Worm (Caenorhabditis elegans): Measurements from ENCODE around the gene ZK1320.11.

Gene ZK1320.11

ce11 chrII:9703601-9704000, 36.2 kb downstream of the ZK1320.11 start, which contains the start of gene mop-25.2:
Gene mop-25.2, minus strand, starts transcription at chrII:9703701.
- TF ChIP-seq ama-1 (optimal IDR thresholded peaks at IDR 0.05) (no peak), ama-1 (GFP tag; optimal IDR thresholded peaks at IDR 0.05) (peak in 1 of 2 experiments; percentile 10), F10E7.11 (tag; optimal IDR thresholded peaks at IDR 0.05) (no peak)

DNA sequence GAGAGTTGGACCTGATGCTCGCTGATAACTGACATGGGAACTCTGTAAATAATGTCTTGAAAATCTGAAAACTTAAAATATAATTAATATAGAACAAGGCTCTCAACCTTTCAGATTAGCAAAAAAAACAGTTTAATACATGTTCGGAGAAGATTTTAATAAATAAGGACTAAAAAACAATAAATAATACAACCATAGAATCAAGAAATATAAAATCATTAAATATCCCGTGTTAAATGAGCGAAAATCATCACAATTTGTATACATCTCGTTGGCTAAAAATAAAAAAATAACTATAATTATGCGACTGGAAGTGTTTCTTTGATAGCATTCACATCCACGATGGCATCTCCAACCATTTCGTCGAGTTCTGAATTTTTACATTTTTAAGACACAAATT, 37.3 kb downstream of the ZK1320.11 start, which contains the start of gene Y53C12A.10:
Gene Y53C12A.10 (minus strand): TSS at position 101 of the 400 bp plus-strand sequence.
- TF ChIP-seq B0035.1 (tag; optimal IDR thresholded peaks at IDR 0.05) (no peak), ama-1 (optimal IDR thresholded peaks at IDR 0.05) (no peak), ama-1 (GFP tag; optimal IDR thresholded peaks at IDR 0.05) (peak in 1 of 2 experiments; percentile 10)

DNA sequence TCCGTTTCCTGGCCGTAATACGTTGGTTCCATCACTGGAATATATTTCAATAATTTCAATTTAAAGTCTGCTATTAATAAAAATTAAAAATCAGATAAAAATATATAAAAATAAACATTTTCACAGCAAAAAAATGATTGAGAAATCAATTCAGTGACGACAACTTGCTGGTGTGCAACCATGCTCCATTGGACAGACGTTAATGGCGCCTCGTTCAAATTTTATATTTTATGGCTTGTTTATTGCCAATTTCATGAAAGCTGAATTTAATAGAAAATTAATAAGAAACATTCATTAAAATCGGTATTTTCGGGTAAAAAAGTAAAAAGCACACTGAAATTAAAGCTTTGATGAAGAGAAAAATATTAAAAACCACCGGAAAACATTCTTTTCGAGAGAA, 38.8 kb downstream of the ZK1320.11 start, which contains the start of gene Y53C12A.3:
Gene Y53C12A.3 (minus strand): TSS at position 34 of the 400 bp plus-strand sequence.
- peak; percentile 78 for TF ChIP-seq mcd-1 (GFP tag; IDR thresholded peaks at IDR 0.05)
- no peak for TF ChIP-seq F33H1.4 (GFP tag; IDR thresholded peaks at IDR 0.05)
- peak; percentile 79 for TF ChIP-seq lin-54 (GFP tag; optimal IDR thresholded peaks at IDR 0.05)
- peak; percentile 32 for TF ChIP-seq F23B12.7 (tag; optimal IDR thresholded peaks at IDR 0.05; ENCODE audit: insufficient read depth)
- TF ChIP-seq lin-35 (GFP tag; optimal IDR thresholded peaks at IDR 0.05) = peak in 1 of 3 experiments; percentile 72
- peak; percentile 43 for TF ChIP-seq efl-1 (GFP tag; optimal IDR thresholded peaks at IDR 0.05)
- no peak for TF ChIP-seq nhr-179 (tag; optimal IDR thresholded peaks at IDR 0.05)
- TF ChIP-seq dpl-1 (GFP tag; optimal IDR thresholded peaks at IDR 0.05) = peak; percentile 8

ce11 chrII:9708835-9709299, 41.4 kb downstream of the ZK1320.11 start, which contains the start of gene glt-5:
Gene glt-5, minus strand, starts transcription at chrII:9708885.
- TF ChIP-seq Y95B8A.8 (GFP tag; IDR thresholded peaks at IDR 0.05) = no peak
- TF ChIP-seq dpl-1 (GFP tag; optimal IDR thresholded peaks at IDR 0.05) = no peak
- TF ChIP-seq mcd-1 (GFP tag; IDR thresholded peaks at IDR 0.05) = no peak
- no peak for TF ChIP-seq chd-7 (tag; optimal IDR thresholded peaks at IDR 0.05)
- TF ChIP-seq ceh-58 (GFP tag; IDR thresholded peaks at IDR 0.05) = no peak

- TF ChIP-seq akir-1 (GFP tag; optimal IDR thresholded peaks at IDR 0.05) (no peak), F55B11.4 (tag; optimal IDR thresholded peaks at IDR 0.05; ENCODE audit: borderline replicate concordance, insufficient read depth) (no peak), B0019.2 (GFP tag; conservative IDR thresholded peaks at IDR 0.05) (no peak), pha-4 (tag; optimal IDR thresholded peaks at IDR 0.05) (no peak), D2030.7 (GFP tag; IDR thresholded peaks at IDR 0.05) (peak; percentile 59), hlh-26 (GFP tag; conservative IDR thresholded peaks at IDR 0.05) (no peak), sdz-38 (tag; optimal IDR thresholded peaks at IDR 0.05) (no peak), snpc-3.4 (tag; optimal IDR thresholded peaks at IDR 0.05) (peak; percentile 55), Y79H2A.3 (GFP tag; conservative IDR thresholded peaks at IDR 0.05) (no peak), ztf-28 (GFP tag; IDR thresholded peaks at IDR 0.05) (0 out of 2 replicates have a peak, but pooled peaks have one; percentile 25), hmg-20 (GFP tag; IDR thresholded peaks at IDR 0.05) (no peak), hmg-1.2 (GFP tag; IDR thresholded peaks at IDR 0.05) (peak; percentile 41; the same call in 1 of the 2 replicates), F57C9.4 (tag; optimal IDR thresholded peaks at IDR 0.05) (no peak), ceh-79 (tag; optimal IDR thresholded peaks at IDR 0.05) (no peak), B0261.1 (tag; optimal IDR thresholded peaks at IDR 0.05) (peak; percentile 70), Y95B8A.8 (GFP tag; IDR thresholded peaks at IDR 0.05) (no peak), F39B2.1 (GFP tag; IDR thresholded peaks at IDR 0.05) (no peak), Y56A3A.18 (GFP tag; IDR thresholded peaks at IDR 0.05) (no peak), snpc-4 (GFP tag; optimal IDR thresholded peaks at IDR 0.05) (peak; percentile 7), snpc-4 (tag; optimal IDR thresholded peaks at IDR 0.05) (peak in 2 of 4 experiments; percentile 19 to 46), madf-8 (GFP tag; conservative IDR thresholded peaks at IDR 0.05) (no peak), ekl-4 (GFP tag; IDR thresholded peaks at IDR 0.05) (0 out of 2 replicates have a peak, but pooled peaks have one; percentile 11), ztf-3 (GFP tag; optimal IDR thresholded peaks at IDR 0.05) (no peak), mel-28 (tag; optimal IDR thresholded peaks at IDR 0.05; ENCODE audit: borderline replicate concordance) (no peak), snpc-1.3 (tag; optimal IDR thresholded peaks at IDR 0.05; ENCODE audit: insufficient read depth) (peak; percentile 33), unc-130 (GFP tag; optimal IDR thresholded peaks at IDR 0.05) (no peak), ccch-3 (GFP tag; optimal IDR thresholded peaks at IDR 0.05) (no peak)
Measured at ce11 chrII:9713083-9713482, 45.7 kb downstream of the ZK1320.11 start.
